Fruit fly (Drosophila melanogaster): ENCODE data around the gene pasha.

Gene pasha

dm6 chr3R:31632316-31632715 lies 14.5 kb downstream of the pasha start:
- TF ChIP-seq Pif1B (GFP tag; optimal IDR thresholded peaks at IDR 0.05) (no peak), CG12605 (GFP tag; IDR thresholded peaks at IDR 0.05) (no peak), EcR (GFP tag; optimal IDR thresholded peaks at IDR 0.05) (no peak), CG10348 (GFP tag; IDR thresholded peaks at IDR 0.05) (no peak), CG34367 (tag; optimal IDR thresholded peaks at IDR 0.05) (no peak), CG17806 (tag; optimal IDR thresholded peaks at IDR 0.05) (no peak)

dm6 chr3R:31636501-31636900 lies 18.7 kb downstream of the pasha start:
- peak; percentile 8 for TF ChIP-seq CG15710 (tag; optimal IDR thresholded peaks at IDR 0.05)
- no peak for TF ChIP-seq CG32121 (GFP tag; IDR thresholded peaks at IDR 0.05)
- no peak for TF ChIP-seq CG10348 (GFP tag; IDR thresholded peaks at IDR 0.05)
- no peak for TF ChIP-seq Ets98B (GFP tag; IDR thresholded peaks at IDR 0.05)
- TF ChIP-seq CG8159 (tag; optimal IDR thresholded peaks at IDR 0.05) = peak; percentile 18
- TF ChIP-seq rn (GFP tag; IDR thresholded peaks at IDR 0.05) = no peak
- TF ChIP-seq CG14655 (GFP tag; optimal IDR thresholded peaks at IDR 0.05) = no peak
- TF ChIP-seq CG9948 (tag; optimal IDR thresholded peaks at IDR 0.05) = no peak
- TF ChIP-seq EcR (GFP tag; optimal IDR thresholded peaks at IDR 0.05) = no peak
- no peak for TF ChIP-seq CG8301 (tag; optimal IDR thresholded peaks at IDR 0.05)
- TF ChIP-seq CG4496 (GFP tag; IDR thresholded peaks at IDR 0.05) = peak; percentile 48; the same call in 1 of the 3 replicates

DNA sequence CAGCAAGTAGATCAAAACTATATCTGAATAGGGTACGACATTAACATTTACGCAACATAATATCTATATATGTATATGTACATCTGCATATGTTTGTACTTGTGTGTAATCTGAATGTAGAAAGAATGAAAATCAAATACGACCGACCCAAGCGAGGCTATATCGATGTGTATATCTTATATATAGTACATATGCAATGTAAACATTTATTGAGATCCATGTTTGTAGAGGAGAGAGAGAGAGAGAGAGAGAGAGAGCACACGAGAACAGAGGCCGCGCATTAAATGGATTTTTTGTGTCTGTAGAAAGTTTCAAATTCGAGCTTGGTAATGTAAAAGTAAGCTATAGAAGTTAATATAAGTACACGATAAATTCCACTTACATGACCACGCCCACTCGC lies 45.0 kb downstream of the pasha start:
- TF ChIP-seq Pif1A (GFP tag; optimal IDR thresholded peaks at IDR 0.05) = peak; percentile 26
- no peak for TF ChIP-seq Ets98B (GFP tag; IDR thresholded peaks at IDR 0.05)

- TF ChIP-seq CG15710 (tag; optimal IDR thresholded peaks at IDR 0.05) (peak; percentile 5), CG4496 (GFP tag; IDR thresholded peaks at IDR 0.05) (peak; percentile 40; the same call in 2 of the 3 replicates), CG9948 (tag; optimal IDR thresholded peaks at IDR 0.05) (no peak)
Observed at dm6 chr3R:31669153-31669934, 51.6 kb downstream of the pasha start, which contains the start of gene Zmynd8. Gene Zmynd8, plus strand, starts transcription at chr3R:31669465.
